Worm (Caenorhabditis elegans): ENCODE results near the gene cyp-13A3.

DNA sequence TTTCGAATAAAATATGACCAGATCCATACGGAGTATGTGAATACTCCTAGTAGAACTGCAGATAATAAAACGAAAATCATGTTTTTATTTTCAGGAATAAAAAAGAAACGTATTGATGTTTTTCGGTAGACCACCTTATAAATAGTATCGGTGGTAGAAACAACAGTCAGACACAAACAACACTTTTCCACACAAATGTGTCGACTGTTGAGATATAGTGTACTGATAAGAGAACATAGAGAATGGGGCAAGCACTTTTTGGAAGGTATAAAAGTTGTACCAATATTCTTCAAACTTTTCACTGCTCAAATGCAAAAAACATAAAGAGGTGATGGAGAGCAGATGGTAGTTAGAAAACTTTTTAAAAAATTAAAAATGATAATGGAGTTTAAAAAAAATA, 9.5 kb upstream of the cyp-13A3 start, which contains the start of gene cyp-13A6:
- TF ChIP-seq ceh-44 (GFP tag; IDR thresholded peaks at IDR 0.05) (no peak), ces-1 (GFP tag; optimal IDR thresholded peaks at IDR 0.05) (no peak), ama-1 (optimal IDR thresholded peaks at IDR 0.05) (no peak), lsy-2 (tag; optimal IDR thresholded peaks at IDR 0.05) (no peak), fos-1 (tag; optimal IDR thresholded peaks at IDR 0.05) (no peak), lin-39 (tag; optimal IDR thresholded peaks at IDR 0.05) (no peak), snpc-4 (tag; optimal IDR thresholded peaks at IDR 0.05) (no peak), unc-62 (GFP tag; optimal IDR thresholded peaks at IDR 0.05 in 1 of 2) (no peak), unc-62 (tag; optimal IDR thresholded peaks at IDR 0.05) (no peak), snpc-1.2 (GFP tag; IDR thresholded peaks at IDR 0.05) (no peak), nhr-11 (tag; optimal IDR thresholded peaks at IDR 0.05) (no peak)
